Worm (Caenorhabditis elegans) whole organism, L1 larva: ENCODE results near the gene Y45F10D.7.

Experiments used
- C34B4.2 ChIP-seq: sonication (generic microtip); optimal IDR thresholded peaks from 2 replicates; lab custom pipeline; 2017; ENCODE audit warnings: mild to moderate bottlenecking, missing genetic modification characterization, missing compliant biosample characterization
- Y116A8C.19 ChIP-seq: sonication (generic microtip); optimal IDR thresholded peaks from 2 replicates; lab custom pipeline; 2016; ENCODE audit warnings: missing compliant biosample characterization, missing genetic modification characterization, borderline replicate concordance
- aha-1 ChIP-seq: fragments of 150-350 bp; optimal IDR thresholded peaks from 2 replicates; lab custom pipeline; 2014; ENCODE audit warnings: missing biosample characterization, missing genetic modification characterization
- aly-2 ChIP-seq: fragments of 150-350 bp; optimal IDR thresholded peaks from 2 replicates; lab custom pipeline; 2014; ENCODE audit warnings: missing biosample characterization, missing genetic modification characterization
- ama-1 ChIP-seq: fragments of 150-350 bp; optimal IDR thresholded peaks from 2 replicates; lab custom pipeline; 2014
- ceh-8 ChIP-seq: fragments of 200-800 bp; sonication (Bioruptor generic); optimal IDR thresholded peaks from 2 replicates; lab custom pipeline; 2018; ENCODE audit warnings: mild to moderate bottlenecking, missing genetic modification characterization, moderate library complexity, missing compliant biosample characterization
- ceh-82 ChIP-seq, 3 experiments: fragments of 150-350 bp in 1 of 3; sonication (generic microtip) in 2 of 3; optimal IDR thresholded peaks; 2 replicates each; lab custom pipeline; 2014 to 2017; ENCODE audit warnings: missing biosample characterization in 3 of 3, missing genetic modification characterization in 3 of 3
- ceh-88 ChIP-seq: fragments of 200-800 bp; sonication (Bioruptor generic); IDR thresholded peaks from 2 replicates; pipeline ENCODE4 v1.3.6; 2022; ENCODE audit warnings: missing genetic modification characterization, missing compliant biosample characterization
- dpl-1 ChIP-seq, 3 experiments: fragments of 150-350 bp in 2 of 3; sonication (generic microtip) in 1 of 3; optimal IDR thresholded peaks; 2 replicates each; lab custom pipeline; 2014 to 2017; ENCODE audit warnings: missing biosample characterization in 3 of 3, missing genetic modification characterization in 3 of 3, missing genetic modification reagents in 3 of 3
- efl-1 ChIP-seq, 4 experiments: fragments of 150-350 bp; optimal IDR thresholded peaks in 3 of 4; peaks in 1 of 4; 1 replicate in 1 of 4; 2 replicates in 3 of 4; lab custom pipeline; 2014; ENCODE audit warnings: missing biosample characterization in 2 of 4, missing genetic modification characterization in 2 of 4, missing genetic modification reagents in 2 of 4
- efl-3 ChIP-seq: fragments of 200-800 bp; sonication (Bioruptor generic); optimal IDR thresholded peaks from 2 replicates; lab custom pipeline; 2018; ENCODE audit warnings: mild to moderate bottlenecking, missing genetic modification characterization, missing compliant biosample characterization
- egl-13 ChIP-seq: sonication (generic microtip); optimal IDR thresholded peaks from 2 replicates; lab custom pipeline; 2016; ENCODE audit warnings: missing genotype, missing genetic modification reagents, missing genetic modification characterization, missing compliant biosample characterization
- elt-3 ChIP-seq, 6 experiments: fragments of 150-350 bp in 1 of 6; sonication (generic microtip); optimal IDR thresholded peaks; 2 replicates each; lab custom pipeline; 2017 to 2018; ENCODE audit warnings: missing biosample characterization in 6 of 6, missing genetic modification characterization in 6 of 6, inconsistent platforms in 1 of 6
- fkh-10 ChIP-seq: sonication (generic microtip); optimal IDR thresholded peaks from 2 replicates; lab custom pipeline; 2017; ENCODE audit warnings: missing biosample characterization, missing genetic modification reagents, missing genetic modification characterization
- fkh-4 ChIP-seq: sonication (generic microtip); optimal IDR thresholded peaks from 2 replicates; lab custom pipeline; 2016; ENCODE audit warnings: missing compliant biosample characterization, missing genetic modification characterization, borderline replicate concordance
- fkh-8 ChIP-seq: sonication (generic microtip); optimal IDR thresholded peaks from 2 replicates; lab custom pipeline; 2016; ENCODE audit warnings: mild to moderate bottlenecking, missing genetic modification characterization, missing compliant biosample characterization
- hlh-17 ChIP-seq: fragments of 200-800 bp; sonication (Bioruptor generic); optimal IDR thresholded peaks from 2 replicates; lab custom pipeline; 2018; ENCODE audit warnings: missing genetic modification characterization, mild to moderate bottlenecking, missing compliant biosample characterization, moderate library complexity, borderline replicate concordance
- jun-1 ChIP-seq: fragments of 150-350 bp; optimal IDR thresholded peaks from 2 replicates; lab custom pipeline; 2014; ENCODE audit warnings: missing biosample characterization, missing genetic modification reagents, missing genetic modification characterization
- lin-14 ChIP-seq: fragments of 200-800 bp; sonication (Bioruptor generic); optimal IDR thresholded peaks from 2 replicates; lab custom pipeline; 2018; ENCODE audit warnings: mild to moderate bottlenecking, missing genetic modification characterization, moderate library complexity, missing compliant biosample characterization
- lsy-2 ChIP-seq, 2 experiments: fragments of 150-350 bp; optimal IDR thresholded peaks; 2 replicates each; lab custom pipeline; 2014; ENCODE audit warnings: missing biosample characterization in 2 of 2, missing genetic modification characterization in 2 of 2
- mdl-1 ChIP-seq, 2 experiments: fragments of 150-350 bp; optimal IDR thresholded peaks; 2 replicates each; lab custom pipeline; 2014 to 2017; ENCODE audit warnings: missing biosample characterization in 2 of 2, missing genetic modification characterization in 2 of 2, inconsistent platforms in 1 of 2
- mef-2 ChIP-seq: fragments of 150-350 bp; optimal IDR thresholded peaks from 2 replicates; lab custom pipeline; 2014; ENCODE audit warnings: missing biosample characterization, missing genetic modification characterization
- mep-1 ChIP-seq: fragments of 150-350 bp; optimal IDR thresholded peaks from 2 replicates; lab custom pipeline; 2014; ENCODE audit warnings: missing biosample characterization, missing genetic modification characterization
- nhr-28 ChIP-seq: fragments of 150-350 bp; optimal IDR thresholded peaks from 2 replicates; lab custom pipeline; 2014; ENCODE audit warnings: missing biosample characterization, missing genetic modification characterization
- nhr-71 ChIP-seq: sonication (generic microtip); optimal IDR thresholded peaks from 2 replicates; lab custom pipeline; 2016; ENCODE audit warnings: mild to moderate bottlenecking, missing genetic modification characterization, moderate library complexity, missing compliant biosample characterization
- nhr-90 ChIP-seq: sonication (generic microtip); optimal IDR thresholded peaks from 2 replicates; lab custom pipeline; 2016; ENCODE audit warnings: mild to moderate bottlenecking, missing genetic modification characterization, missing compliant biosample characterization; ENCODE audit not compliant: poor library complexity
- pax-3 ChIP-seq: fragments of 200-800 bp; sonication (Bioruptor generic); optimal IDR thresholded peaks from 2 replicates; lab custom pipeline; 2018; ENCODE audit warnings: mild to moderate bottlenecking, missing genetic modification characterization, moderate library complexity, missing compliant biosample characterization
- skn-1 ChIP-seq: fragments of 150-350 bp; optimal IDR thresholded peaks from 2 replicates; lab custom pipeline; 2014; ENCODE audit warnings: missing biosample characterization, missing genetic modification characterization
- snu-23 ChIP-seq: sonication (generic microtip); optimal IDR thresholded peaks from 2 replicates; lab custom pipeline; 2016; ENCODE audit warnings: missing genetic modification characterization, missing compliant biosample characterization
- swsn-7 ChIP-seq: sonication (generic microtip); optimal IDR thresholded peaks from 2 replicates; lab custom pipeline; 2016; ENCODE audit warnings: missing genetic modification characterization, missing compliant biosample characterization
- tbx-2 ChIP-seq: sonication (generic microtip); optimal IDR thresholded peaks from 2 replicates; lab custom pipeline; 2016; ENCODE audit warnings: missing genetic modification characterization, missing compliant biosample characterization
- unc-30 ChIP-seq: sonication (generic microtip); optimal IDR thresholded peaks from 2 replicates; lab custom pipeline; 2017; ENCODE audit warnings: missing biosample characterization, missing genetic modification characterization
- unc-98 ChIP-seq: fragments of 200-800 bp; sonication (Bioruptor generic); IDR thresholded peaks from 2 replicates; pipeline ENCODE4 v1.3.6; 2022; ENCODE audit warnings: missing genetic modification characterization, missing compliant biosample characterization
- vab-15 ChIP-seq: sonication (generic microtip); optimal IDR thresholded peaks from 2 replicates; lab custom pipeline; 2017; ENCODE audit warnings: missing genotype, mild to moderate bottlenecking, missing genetic modification characterization, missing compliant biosample characterization
- xbp-1 ChIP-seq: sonication (generic microtip); optimal IDR thresholded peaks from 2 replicates; lab custom pipeline; 2016; ENCODE audit warnings: missing genetic modification characterization, missing compliant biosample characterization
- zip-4 ChIP-seq: fragments of 200-800 bp; sonication (Bioruptor generic); optimal IDR thresholded peaks from 2 replicates; lab custom pipeline; 2018; ENCODE audit warnings: mild to moderate bottlenecking, missing genetic modification characterization, moderate library complexity, missing compliant biosample characterization
- ztf-11 ChIP-seq, 2 experiments: sonication (generic microtip); optimal IDR thresholded peaks; 2 replicates each; lab custom pipeline; 2016 to 2017; ENCODE audit warnings: missing genetic modification characterization in 2 of 2, missing biosample characterization in 1 of 2, missing compliant biosample characterization in 1 of 2
- ztf-4 ChIP-seq: fragments of 150-350 bp; optimal IDR thresholded peaks from 2 replicates; lab custom pipeline; 2014; ENCODE audit warnings: missing biosample characterization, missing genetic modification characterization

The Y45F10D.7 gene

DNA sequence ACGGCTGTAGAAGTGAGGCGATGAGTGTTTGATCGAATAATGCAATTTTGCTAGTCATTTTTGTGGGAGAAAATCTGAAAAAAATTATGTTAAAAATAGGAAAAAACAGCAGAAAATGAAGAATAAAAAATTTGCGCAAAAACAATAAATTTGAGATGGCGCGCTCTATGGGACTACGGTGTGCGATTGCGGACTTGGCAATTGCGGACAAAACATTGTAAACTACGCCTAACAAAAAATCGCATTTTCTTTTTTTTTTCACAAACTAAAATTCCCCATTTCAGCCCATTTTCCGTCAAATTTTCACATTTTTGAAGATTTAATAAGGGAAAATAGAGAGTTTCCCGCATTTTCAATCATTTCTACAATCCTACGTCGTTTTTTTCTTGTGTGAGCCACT lies at the start of gene Y45F10D.7, which contains the start of gene sas-6 (continued):
- TF ChIP-seq efl-1 (optimal IDR thresholded peaks at IDR 0.05; lab: Kevin White, UChicago), result peak; percentile 62 to 95
- TF ChIP-seq efl-1 (GFP tag; optimal IDR thresholded peaks at IDR 0.05 in 1 of 2; lab: Kevin White, UChicago), result peak; percentile 94 to 99
- TF ChIP-seq skn-1 (tag; lab: Kevin White, UChicago), result peak; percentile 75
- TF ChIP-seq Y116A8C.19, result no peak
- peak; percentile 12 to 83 (median 28) for TF ChIP-seq ceh-82 (tag; optimal IDR thresholded peaks at IDR 0.05; lab: Kevin White, UChicago)
- TF ChIP-seq pax-3, result peak; percentile 18
- no peak for TF ChIP-seq unc-30 (tag; lab: Kevin White, UChicago)
- no peak for TF ChIP-seq nhr-28
- no peak for TF ChIP-seq mef-2 (tag; lab: Kevin White, UChicago)
- TF ChIP-seq snu-23 (GFP tag; lab: Kevin White, UChicago), result peak; percentile 81
- peak; percentile 35 for TF ChIP-seq xbp-1 (tag; lab: Kevin White, UChicago)
- TF ChIP-seq tbx-2 (tag; lab: Kevin White, UChicago), result peak; percentile 47
- TF ChIP-seq fkh-4 (tag; lab: Kevin White, UChicago), result no peak
- TF ChIP-seq fkh-8 (tag; lab: Kevin White, UChicago), result peak; percentile 51
- no peak for TF ChIP-seq egl-13 (tag; lab: Kevin White, UChicago)
- TF ChIP-seq ztf-4 (tag; lab: Kevin White, UChicago), result no peak
- no peak for TF ChIP-seq ama-1 (lab: Kevin White, UChicago)
- TF ChIP-seq dpl-1 (GFP tag; optimal IDR thresholded peaks at IDR 0.05; lab: Kevin White, UChicago), result peak; percentile 91 to 95 (median 94)
- TF ChIP-seq efl-3 (GFP tag; lab: Kevin White, UChicago), result no peak
- peak in 1 of 2 experiments; percentile 43 for TF ChIP-seq mdl-1 (tag; optimal IDR thresholded peaks at IDR 0.05; lab: Kevin White, UChicago)
- TF ChIP-seq aly-2 (tag; lab: Kevin White, UChicago), result no peak
- TF ChIP-seq aha-1 (tag; lab: Kevin White, UChicago), result no peak
- no peak for TF ChIP-seq zip-4 (GFP tag; lab: Kevin White, UChicago)
- peak; percentile 14 for TF ChIP-seq nhr-90 (tag; lab: Kevin White, UChicago)
- peak; percentile 69 for TF ChIP-seq nhr-71 (tag; lab: Kevin White, UChicago)
- TF ChIP-seq lin-14 (GFP tag; lab: Kevin White, UChicago), result no peak
- no peak for TF ChIP-seq jun-1 (tag; lab: Kevin White, UChicago)
- TF ChIP-seq ceh-8 (GFP tag; lab: Kevin White, UChicago), result no peak
- peak; percentile 60 for TF ChIP-seq mep-1 (tag; lab: Kevin White, UChicago)
- TF ChIP-seq C34B4.2 (tag; lab: Kevin White, UChicago), result no peak
- no peak for TF ChIP-seq vab-15 (tag; lab: Kevin White, UChicago)

ce11 chrIV:13742244-13742643 lies 46.5 kb upstream of the Y45F10D.7 start, which contains the start of gene C47A4.3:
Gene C47A4.3 (minus strand): TSS chrIV:13742344.
- TF ChIP-seq xbp-1 (tag; lab: Kevin White, UChicago), result no peak
- TF ChIP-seq elt-3 (tag; optimal IDR thresholded peaks at IDR 0.05; lab: Kevin White, UChicago), result no peak
- no peak for TF ChIP-seq efl-3 (GFP tag; lab: Kevin White, UChicago)
- TF ChIP-seq snu-23 (GFP tag; lab: Kevin White, UChicago), result no peak
- no peak for TF ChIP-seq ceh-88 (GFP tag; lab: Robert Waterston, UW)
- no peak for TF ChIP-seq nhr-90 (tag; lab: Kevin White, UChicago)
- no peak for TF ChIP-seq unc-98 (GFP tag; lab: Robert Waterston, UW)
- no peak for TF ChIP-seq fkh-10 (GFP tag; lab: Kevin White, UChicago)
- no peak for TF ChIP-seq ztf-11 (tag; optimal IDR thresholded peaks at IDR 0.05; lab: Kevin White, UChicago)
- no peak for TF ChIP-seq swsn-7
- no peak for TF ChIP-seq lsy-2 (tag; optimal IDR thresholded peaks at IDR 0.05; lab: Kevin White, UChicago)
- no peak for TF ChIP-seq hlh-17 (GFP tag; lab: Kevin White, UChicago)
- no peak for TF ChIP-seq aly-2 (tag; lab: Kevin White, UChicago)
